Fruit fly (Drosophila melanogaster) Kc167 (cell line): ENCODE results near the gene CG9449.
"Not testable (repeated sequence)": the region's sequence is repeated elsewhere in the genome, so short reads cannot be mapped to it uniquely, and the experiment has no call there.

Experiments used
- Myc ChIP-seq: fragments of >200 bp; optimal IDR thresholded peaks from 2 replicates; lab custom pipeline; 2017; ENCODE audit warnings: missing external identifiers
- Sin3A ChIP-seq: fragments of >200 bp; optimal IDR thresholded peaks from 2 replicates; lab custom pipeline; 2018; ENCODE audit warnings: missing external identifiers
- h ChIP-seq: fragments of >200 bp; optimal IDR thresholded peaks from 3 replicates; lab custom pipeline; 2018; ENCODE audit warnings: missing external identifiers
- insv ChIP-seq: fragments of >200 bp; optimal IDR thresholded peaks from 3 replicates; lab custom pipeline; 2018; ENCODE audit warnings: missing external identifiers
- psq ChIP-seq: fragments of >200 bp; optimal IDR thresholded peaks from 2 replicates; lab custom pipeline; 2017; ENCODE audit warnings: missing external identifiers
- ttk ChIP-seq: sonication (Bioruptor generic); optimal IDR thresholded peaks from 2 replicates; lab custom pipeline; 2017; ENCODE audit warnings: missing external identifiers

Gene CG9449

dm6 chr3L:19512672-19513071, 15.1 kb upstream of the CG9449 start:
- TF ChIP-seq psq (lab: Kevin White, UChicago) = no peak
- no peak for TF ChIP-seq h (lab: Kevin White, UChicago)
- TF ChIP-seq Myc (lab: Kevin White, UChicago) = no peak
- TF ChIP-seq ttk (lab: Kevin White, UChicago) = no peak
- no peak for TF ChIP-seq insv (lab: Kevin White, UChicago)
- no peak for TF ChIP-seq Sin3A (lab: Kevin White, UChicago)

DNA sequence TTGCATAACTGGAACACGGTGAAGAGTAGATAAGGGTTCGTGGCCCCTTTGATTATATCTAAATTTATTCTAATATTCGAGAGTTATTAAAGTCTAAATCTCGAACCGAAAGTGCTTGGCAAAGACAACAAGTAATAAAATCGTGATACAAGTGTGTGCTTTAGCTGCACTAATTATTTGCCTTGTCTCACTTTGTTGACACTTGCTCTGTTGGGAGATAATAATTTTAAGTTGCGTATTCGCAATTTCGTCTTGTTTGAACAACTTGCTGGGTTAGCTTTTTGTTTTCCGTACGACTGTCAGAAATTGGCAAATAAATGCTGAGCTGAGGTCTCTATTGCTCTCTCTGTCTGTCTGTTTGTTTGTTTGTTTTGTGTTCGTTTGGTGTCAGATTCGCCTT, 7.2 kb upstream of the CG9449 start:
- no peak for TF ChIP-seq insv (lab: Kevin White, UChicago)
- no peak for TF ChIP-seq psq (lab: Kevin White, UChicago)
- TF ChIP-seq Myc (lab: Kevin White, UChicago) = no peak
- TF ChIP-seq h (lab: Kevin White, UChicago) = no peak
- no peak for TF ChIP-seq ttk (lab: Kevin White, UChicago)
- no peak for TF ChIP-seq Sin3A (lab: Kevin White, UChicago)

dm6 chr3L:19503770-19504169, 6.2 kb upstream of the CG9449 start, which contains the start of gene CG9452:
CG9452 (minus strand) TSS chr3L:19503870.
- no peak for TF ChIP-seq Myc (lab: Kevin White, UChicago)
- TF ChIP-seq insv (lab: Kevin White, UChicago) = no peak
- no peak for TF ChIP-seq ttk (lab: Kevin White, UChicago)
- no peak for TF ChIP-seq h (lab: Kevin White, UChicago)
- no peak for TF ChIP-seq Sin3A (lab: Kevin White, UChicago)
- no peak for TF ChIP-seq psq (lab: Kevin White, UChicago)

- TF ChIP-seq h (lab: Kevin White, UChicago) = no peak
Observed at dm6 chr3L:19500698-19501097, 3.2 kb upstream of the CG9449 start, which contains the start of gene CG9451. CG9451 (minus strand) TSS chr3L:19500798.

DNA sequence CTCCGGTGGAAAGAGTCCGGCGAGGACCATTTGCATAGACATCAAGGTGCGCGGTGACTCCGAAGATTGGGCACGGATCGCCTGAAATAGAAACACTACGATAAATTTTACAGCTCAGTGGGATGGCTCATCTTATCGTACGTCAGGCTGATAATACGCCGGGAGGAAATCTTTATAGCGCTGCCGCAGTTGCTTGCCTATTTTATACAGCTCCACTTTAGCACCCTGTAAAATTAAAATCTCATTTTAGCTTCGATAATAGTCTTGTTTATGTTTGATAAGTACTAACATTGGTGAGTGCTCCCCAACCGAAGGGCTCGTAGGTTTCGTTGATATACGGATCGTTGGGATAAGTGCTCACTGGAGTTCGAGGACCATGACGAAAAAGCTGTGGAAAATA, 1.8 kb upstream of the CG9449 start:
- TF ChIP-seq Sin3A (lab: Kevin White, UChicago) (no peak), insv (lab: Kevin White, UChicago) (no peak), ttk (lab: Kevin White, UChicago) (no peak), psq (lab: Kevin White, UChicago) (no peak), h (lab: Kevin White, UChicago) (no peak), Myc (lab: Kevin White, UChicago) (no peak)

dm6 chr3L:19497135-19497534, 388 bp downstream of the CG9449 start:
- TF ChIP-seq ttk (lab: Kevin White, UChicago) = no peak
- TF ChIP-seq psq (lab: Kevin White, UChicago) = no peak
- TF ChIP-seq Myc (lab: Kevin White, UChicago) = no peak
- TF ChIP-seq insv (lab: Kevin White, UChicago) = no peak
- TF ChIP-seq h (lab: Kevin White, UChicago) = no peak
- TF ChIP-seq Sin3A (lab: Kevin White, UChicago) = no peak

dm6 chr3L:19496600-19496999, 923 bp downstream of the CG9449 start:
- TF ChIP-seq ttk (lab: Kevin White, UChicago) = no peak
- TF ChIP-seq Sin3A (lab: Kevin White, UChicago) = no peak
- no peak for TF ChIP-seq insv (lab: Kevin White, UChicago)
- TF ChIP-seq Myc (lab: Kevin White, UChicago) = no peak
- TF ChIP-seq h (lab: Kevin White, UChicago) = no peak
- no peak for TF ChIP-seq psq (lab: Kevin White, UChicago)

DNA sequence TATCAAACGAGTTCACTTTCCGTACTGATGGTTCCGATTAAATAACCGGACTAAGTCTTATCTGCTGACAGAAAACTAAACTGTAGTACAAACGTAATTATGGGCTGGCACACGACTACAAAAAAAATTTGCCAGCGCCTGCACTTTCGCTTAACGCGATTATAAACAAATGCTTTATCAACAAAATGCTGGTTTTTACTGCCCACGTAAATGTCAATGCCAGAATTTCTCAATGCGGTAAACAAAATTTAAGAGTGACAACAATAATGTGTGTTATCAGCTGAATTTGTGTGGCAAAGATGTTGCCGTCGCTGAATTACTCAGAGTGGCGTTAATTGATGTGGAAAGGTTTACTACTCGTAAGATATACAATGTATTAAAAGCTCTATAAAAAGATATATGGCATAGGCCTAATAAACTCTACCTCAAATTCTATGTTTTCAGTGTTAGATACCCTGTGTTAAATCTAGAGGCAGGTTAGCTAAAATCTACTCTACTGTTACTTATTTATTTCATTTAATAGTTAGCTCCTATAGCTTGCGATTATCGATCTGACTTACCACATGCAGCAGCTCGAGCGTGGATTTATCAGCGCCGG, 1.4 kb downstream of the CG9449 start:
- TF ChIP-seq insv (lab: Kevin White, UChicago) (no peak), psq (lab: Kevin White, UChicago) (no peak), ttk (lab: Kevin White, UChicago) (no peak), Myc (lab: Kevin White, UChicago) (no peak), Sin3A (lab: Kevin White, UChicago) (no peak), h (lab: Kevin White, UChicago) (no peak)

DNA sequence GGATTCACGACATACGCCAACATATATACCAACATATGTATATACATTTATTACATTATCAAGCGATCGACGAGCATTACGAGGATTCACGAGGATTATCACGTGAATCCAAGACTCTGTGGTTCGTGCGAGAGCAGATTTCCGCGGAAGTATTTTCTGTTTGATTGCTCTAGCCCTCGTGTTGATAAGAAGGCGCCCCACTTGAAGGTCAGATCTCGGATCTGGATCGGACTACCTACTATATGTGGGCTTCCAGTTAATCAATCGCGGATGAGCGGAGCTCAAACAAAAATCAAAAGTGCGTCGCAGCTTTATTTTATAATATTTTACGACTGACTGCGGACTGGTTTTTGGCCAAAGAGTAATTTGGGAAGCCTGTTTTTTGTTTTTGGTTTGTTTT, 2.6 kb downstream of the CG9449 start:
- TF ChIP-seq ttk (lab: Kevin White, UChicago) (no peak), psq (lab: Kevin White, UChicago) (no peak), insv (lab: Kevin White, UChicago) (no peak), Myc (lab: Kevin White, UChicago) (no peak), Sin3A (lab: Kevin White, UChicago) (no peak), h (lab: Kevin White, UChicago) (no peak)

DNA sequence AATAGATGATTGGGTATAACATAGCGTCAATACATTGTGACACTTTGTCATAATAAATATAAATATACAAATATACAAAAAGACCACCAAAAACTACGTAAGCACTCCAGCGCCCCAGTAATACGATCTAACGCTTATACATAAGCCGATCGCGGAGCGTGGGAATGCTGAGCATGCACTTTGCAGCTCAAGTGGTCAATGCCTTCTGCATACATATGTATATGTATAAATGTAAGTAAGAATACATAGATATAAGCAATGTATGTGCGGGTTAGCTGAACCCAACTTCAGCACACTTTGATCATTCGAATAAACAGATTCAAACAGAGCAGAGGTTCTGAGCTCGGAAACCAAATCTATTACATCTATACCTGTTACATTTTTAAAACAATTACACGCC, 10.3 kb downstream of the CG9449 start, which contains the start of gene CG32212:
Gene CG32212, plus strand, starts transcription at position 301 of the 400 bp plus-strand sequence.
- TF ChIP-seq Sin3A, Myc, h (lab: Kevin White, UChicago): not testable (repeated sequence)

dm6 chr3L:19486398-19486797, 11.1 kb downstream of the CG9449 start, which contains the start of gene brv1:
brv1 (minus strand) TSS chr3L:19486498.
- TF ChIP-seq Sin3A (lab: Kevin White, UChicago) (no peak), ttk (lab: Kevin White, UChicago) (no peak), h (lab: Kevin White, UChicago) (no peak), psq (lab: Kevin White, UChicago) (no peak), insv (lab: Kevin White, UChicago) (no peak), Myc (lab: Kevin White, UChicago) (no peak)

DNA sequence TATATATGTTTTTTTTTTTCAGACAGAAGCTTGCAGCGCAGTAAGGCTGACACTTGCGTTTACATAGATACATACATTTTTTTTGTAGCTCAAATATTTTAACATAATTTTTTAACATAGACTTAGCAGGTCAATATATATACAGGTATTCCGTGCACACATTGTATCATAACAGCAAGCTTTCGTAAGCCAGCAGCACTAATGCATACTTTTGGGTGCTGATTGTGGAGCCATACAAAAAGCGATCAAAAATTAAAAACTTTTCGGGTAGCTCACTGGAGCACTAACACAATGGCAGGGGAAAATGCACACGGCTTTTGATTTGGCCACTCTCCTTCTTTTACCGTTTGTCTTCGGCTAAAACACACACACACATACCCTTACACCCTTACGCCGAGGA, 14.5 kb downstream of the CG9449 start:
- TF ChIP-seq insv (lab: Kevin White, UChicago) (no peak), h (lab: Kevin White, UChicago) (no peak), Myc (lab: Kevin White, UChicago) (no peak), Sin3A (lab: Kevin White, UChicago) (no peak), psq (lab: Kevin White, UChicago) (no peak), ttk (lab: Kevin White, UChicago) (no peak)
